Worm (Caenorhabditis elegans) whole organism, mixed stage, embryonic: ENCODE measurements around the gene acly-1.

Source experiments
- elt-3 ChIP-seq: fragments of 150-350 bp; optimal IDR thresholded peaks from 2 replicates; lab custom pipeline; 2014; ENCODE audit warnings: missing biosample characterization, missing genetic modification characterization
- mls-2 ChIP-seq: sonication (generic microtip); optimal IDR thresholded peaks from 2 replicates; lab custom pipeline; 2016; ENCODE audit warnings: mild to moderate bottlenecking, missing genetic modification characterization, moderate library complexity, missing compliant biosample characterization
- nhr-12 ChIP-seq: fragments of 150-350 bp; optimal IDR thresholded peaks from 2 replicates; lab custom pipeline; 2014; ENCODE audit warnings: missing biosample characterization, missing genetic modification characterization
- nhr-237 ChIP-seq: fragments of 150-350 bp; optimal IDR thresholded peaks from 2 replicates; lab custom pipeline; 2014; ENCODE audit warnings: missing biosample characterization, missing genetic modification characterization
- nhr-28 ChIP-seq: fragments of 150-350 bp; optimal IDR thresholded peaks from 2 replicates; lab custom pipeline; 2014; ENCODE audit warnings: missing biosample characterization, missing genetic modification characterization
- pha-4 ChIP-seq: fragments of 150-350 bp; optimal IDR thresholded peaks from 2 replicates; lab custom pipeline; 2018; ENCODE audit warnings: missing biosample characterization, missing genetic modification reagents, missing genetic modification characterization
- snpc-4 ChIP-seq: fragments of 150-350 bp; optimal IDR thresholded peaks from 2 replicates; lab custom pipeline; 2014; ENCODE audit warnings: missing biosample characterization, missing genetic modification characterization
- tbx-8 ChIP-seq: fragments of 200-800 bp; sonication (Bioruptor generic); optimal IDR thresholded peaks from 2 replicates; lab custom pipeline; 2018; ENCODE audit warnings: mild to moderate bottlenecking, missing genetic modification characterization, moderate library complexity, missing compliant biosample characterization
- unc-39 ChIP-seq: fragments of 150-350 bp; optimal IDR thresholded peaks from 2 replicates; lab custom pipeline; 2014; ENCODE audit warnings: missing biosample characterization, missing genetic modification characterization
- unc-62 ChIP-seq: fragments of 150-350 bp; optimal IDR thresholded peaks from 2 replicates; lab custom pipeline; 2014; ENCODE audit warnings: missing biosample characterization, missing genetic modification reagents, missing genetic modification characterization
- ztf-11 ChIP-seq: fragments of 150-350 bp; optimal IDR thresholded peaks from 2 replicates; lab custom pipeline; 2014; ENCODE audit warnings: missing biosample characterization, missing genetic modification characterization

ce11 chrX:1499499-1499898, 20.2 kb downstream of the acly-1 start:
- TF ChIP-seq unc-39 (tag; lab: Kevin White, UChicago) (no peak), snpc-4 (tag; lab: Kevin White, UChicago) (no peak), nhr-237 (tag; lab: Kevin White, UChicago) (no peak), ztf-11 (tag; lab: Kevin White, UChicago) (no peak), unc-62 (GFP tag; lab: Kevin White, UChicago) (no peak), nhr-12 (tag; lab: Kevin White, UChicago) (no peak), tbx-8 (no peak), nhr-28 (tag; lab: Kevin White, UChicago) (no peak), mls-2 (tag; lab: Kevin White, UChicago) (no peak), elt-3 (tag; lab: Kevin White, UChicago) (no peak), pha-4 (tag; lab: Kevin White, UChicago) (no peak)
